Fruit fly (Drosophila melanogaster): ENCODE results near the gene Hap40.

- TF ChIP-seq gl (tag; optimal IDR thresholded peaks at IDR 0.05): no peak
- no peak for TF ChIP-seq EcR (GFP tag; optimal IDR thresholded peaks at IDR 0.05)
- TF ChIP-seq CG8159 (tag; optimal IDR thresholded peaks at IDR 0.05): no peak
- TF ChIP-seq CG13204 (GFP tag; optimal IDR thresholded peaks at IDR 0.05): no peak
- TF ChIP-seq CG14655 (GFP tag; optimal IDR thresholded peaks at IDR 0.05): no peak
- no peak for TF ChIP-seq CG34367 (tag; optimal IDR thresholded peaks at IDR 0.05)
- no peak for TF ChIP-seq CG9948 (tag; optimal IDR thresholded peaks at IDR 0.05)
These were observed 6.9 kb upstream of the Hap40 start, which contains the start of gene CG8128 for dm6 chrX:15696854-15697540.

All from whole organism, pupa.